Fruit fly (Drosophila melanogaster) whole organism, embryonic: Measurements from ENCODE around the gene CG5376.

Experiments
- Abd-B ChIP-seq: fragments of 200-800 bp; sonication (Bioruptor generic); optimal IDR thresholded peaks from 2 replicates; lab custom pipeline; 2018; ENCODE audit warnings: missing biosample characterization, mild to moderate bottlenecking, missing genetic modification characterization, moderate library complexity
- Atf6 ChIP-seq: fragments of 200-800 bp; sonication (Bioruptor generic); IDR thresholded peaks from 2 replicates; pipeline ENCODE4 v1.3.6; 2022; ENCODE audit warnings: missing biosample characterization, missing genetic modification characterization
- BEAF-32 ChIP-seq: fragments of 200-800 bp; sonication (Bioruptor generic); optimal IDR thresholded peaks from 3 replicates; lab custom pipeline; 2017; ENCODE audit warnings: missing biosample characterization, missing genetic modification characterization, mild to moderate bottlenecking, moderate library complexity, missing genetic modification reagents
- CG10274 ChIP-seq: fragments of 200-800 bp; sonication (Bioruptor generic); optimal IDR thresholded peaks from 3 replicates; lab custom pipeline; 2017; ENCODE audit warnings: missing biosample characterization, mild to moderate bottlenecking, missing genetic modification characterization
- CG10431 ChIP-seq: fragments of 200-800 bp; sonication (Bioruptor generic); optimal IDR thresholded peaks from 3 replicates; lab custom pipeline; 2018; ENCODE audit warnings: missing biosample characterization, mild to moderate bottlenecking, missing genetic modification characterization
- CG10462 ChIP-seq: fragments of 200-800 bp; sonication (Bioruptor generic); optimal IDR thresholded peaks from 2 replicates; lab custom pipeline; 2016; ENCODE audit warnings: missing biosample characterization, missing genetic modification characterization
- CG10565 ChIP-seq: fragments of 200-800 bp; sonication (Bioruptor generic); optimal IDR thresholded peaks from 3 replicates; lab custom pipeline; 2016; ENCODE audit warnings: missing biosample characterization, mild to moderate bottlenecking, missing genetic modification characterization
- CG11560 ChIP-seq: fragments of 200-800 bp; sonication (Bioruptor generic); IDR thresholded peaks from 3 replicates; pipeline ENCODE4 v1.3.6; 2022; ENCODE audit warnings: missing biosample characterization, missing genetic modification characterization
- CG13894 ChIP-seq: fragments of 200-800 bp; sonication (Bioruptor generic); optimal IDR thresholded peaks from 3 replicates; lab custom pipeline; 2018; ENCODE audit warnings: missing biosample characterization, mild to moderate bottlenecking, missing genetic modification characterization, moderate library complexity
- CG14965 ChIP-seq: fragments of 200-800 bp; sonication (Bioruptor generic); optimal IDR thresholded peaks from 2 replicates; lab custom pipeline; 2016; ENCODE audit warnings: missing biosample characterization, missing genetic modification characterization, borderline replicate concordance
- CG15011 ChIP-seq: fragments of 200-800 bp; sonication (Bioruptor generic); optimal IDR thresholded peaks from 3 replicates; lab custom pipeline; 2018; ENCODE audit warnings: missing biosample characterization, mild to moderate bottlenecking, missing genetic modification characterization
- CG16779 ChIP-seq: fragments of 200-800 bp; sonication (Bioruptor generic); IDR thresholded peaks from 2 replicates; pipeline ENCODE4 v1.3.6; 2022; ENCODE audit warnings: missing biosample characterization, missing genetic modification characterization
- CG16863 ChIP-seq: fragments of 200-800 bp; sonication (Bioruptor generic); optimal IDR thresholded peaks from 3 replicates; lab custom pipeline; 2016; ENCODE audit warnings: missing biosample characterization, missing genetic modification characterization
- CG17186 ChIP-seq: fragments of 200-800 bp; sonication (Bioruptor generic); optimal IDR thresholded peaks from 3 replicates; lab custom pipeline; 2017; ENCODE audit warnings: missing biosample characterization, missing genetic modification reagents, missing genetic modification characterization
- CG17359 ChIP-seq: fragments of 200-800 bp; sonication (Bioruptor generic); optimal IDR thresholded peaks from 3 replicates; lab custom pipeline; 2018; ENCODE audit warnings: missing biosample characterization, mild to moderate bottlenecking, missing genetic modification characterization, moderate library complexity
- CG17361 ChIP-seq: fragments of 200-800 bp; sonication (Bioruptor generic); IDR thresholded peaks from 3 replicates; pipeline ENCODE4 v1.3.6; 2022; ENCODE audit warnings: missing biosample characterization, missing genetic modification characterization
- CG1792 ChIP-seq: fragments of 200-800 bp; sonication (Bioruptor generic); optimal IDR thresholded peaks from 2 replicates; lab custom pipeline; 2016; ENCODE audit warnings: missing biosample characterization, missing genetic modification characterization
- CG18619 ChIP-seq: fragments of 200-800 bp; sonication (Bioruptor generic); optimal IDR thresholded peaks from 3 replicates; lab custom pipeline; 2017; ENCODE audit warnings: missing biosample characterization, mild to moderate bottlenecking, missing genetic modification characterization
- CG30020 ChIP-seq: fragments of 200-800 bp; optimal IDR thresholded peaks from 2 replicates; lab custom pipeline; 2019; ENCODE audit warnings: missing biosample characterization, mild to moderate bottlenecking, missing genetic modification characterization, moderate library complexity
- CG34422 ChIP-seq: fragments of 200-800 bp; sonication (Bioruptor generic); IDR thresholded peaks from 3 replicates; pipeline ENCODE4 v1.3.6; 2022; ENCODE audit warnings: missing biosample characterization, missing genetic modification characterization
- CG42726 ChIP-seq: fragments of 200-800 bp; sonication (Bioruptor generic); IDR thresholded peaks from 2 replicates; pipeline ENCODE4 v1.3.6; 2022; ENCODE audit warnings: missing biosample characterization, missing genetic modification characterization; ENCODE audit not compliant: partially characterized antibody
- CG4424 ChIP-seq: fragments of 200-800 bp; sonication (Bioruptor generic); optimal IDR thresholded peaks from 3 replicates; lab custom pipeline; 2016; ENCODE audit warnings: missing biosample characterization, missing genetic modification characterization
- CG6175 ChIP-seq: fragments of 200-800 bp; sonication (Bioruptor generic); IDR thresholded peaks from 3 replicates; pipeline ENCODE4 v1.3.6; 2022; ENCODE audit warnings: missing biosample characterization, missing genetic modification characterization
- CG6813 ChIP-seq: fragments of 200-800 bp; sonication (Bioruptor generic); optimal IDR thresholded peaks from 2 replicates; lab custom pipeline; 2017; ENCODE audit warnings: missing biosample characterization, missing genetic modification characterization, mild to moderate bottlenecking, moderate library complexity, missing genetic modification reagents
- CG7786 ChIP-seq: fragments of 200-800 bp; sonication (Bioruptor generic); optimal IDR thresholded peaks from 2 replicates; lab custom pipeline; 2016; ENCODE audit warnings: missing biosample characterization, missing genetic modification characterization
- CG9437 ChIP-seq: fragments of 200-800 bp; sonication (Bioruptor generic); optimal IDR thresholded peaks from 2 replicates; lab custom pipeline; 2018; ENCODE audit warnings: missing biosample characterization, mild to moderate bottlenecking, missing genetic modification characterization
- Hsf ChIP-seq: fragments of 200-800 bp; sonication (Bioruptor generic); optimal IDR thresholded peaks from 3 replicates; lab custom pipeline; 2016; ENCODE audit warnings: missing biosample characterization, missing genetic modification characterization
- MBD-R2 ChIP-seq: fragments of 200-800 bp; sonication (Bioruptor generic); IDR thresholded peaks from 2 replicates; pipeline ENCODE4 v1.3.6; 2022; ENCODE audit warnings: missing biosample characterization, missing genetic modification characterization
- Rx ChIP-seq: fragments of 200-800 bp; sonication (Bioruptor generic); IDR thresholded peaks from 2 replicates; pipeline ENCODE4 v1.3.6; 2022; ENCODE audit warnings: missing biosample characterization, missing genetic modification characterization
- Stat92E ChIP-seq, 3 experiments: fragments of >200 bp in 2 of 3; fragments of 200-800 bp in 1 of 3; sonication (Bioruptor generic) in 1 of 3; optimal IDR thresholded peaks; 2 replicates each; lab custom pipeline; 2017 to 2019; ENCODE audit warnings: missing biosample characterization in 3 of 3, missing genetic modification characterization in 3 of 3, mild to moderate bottlenecking in 1 of 3, moderate library complexity in 1 of 3
- YL-1 ChIP-seq: fragments of 200-800 bp; sonication (Bioruptor generic); optimal IDR thresholded peaks from 3 replicates; lab custom pipeline; 2017; ENCODE audit warnings: missing biosample characterization, mild to moderate bottlenecking, missing genetic modification characterization
- ase ChIP-seq: fragments of 200-800 bp; sonication (Bioruptor generic); IDR thresholded peaks from 3 replicates; pipeline ENCODE4 v1.3.6; 2022; ENCODE audit warnings: missing biosample characterization, missing genetic modification characterization
- bcd ChIP-seq: fragments of 200-800 bp; sonication (Bioruptor generic); optimal IDR thresholded peaks from 2 replicates; lab custom pipeline; 2017; ENCODE audit warnings: missing biosample characterization, mild to moderate bottlenecking, missing genetic modification characterization
- bigmax ChIP-seq: fragments of 200-800 bp; sonication (Bioruptor generic); optimal IDR thresholded peaks from 2 replicates; lab custom pipeline; 2018; ENCODE audit warnings: missing biosample characterization, mild to moderate bottlenecking, missing genetic modification characterization
- da ChIP-seq: fragments of 200-800 bp; sonication (Bioruptor generic); optimal IDR thresholded peaks from 2 replicates; lab custom pipeline; 2016; ENCODE audit warnings: missing biosample characterization, missing genetic modification characterization
- dpn ChIP-seq, 2 experiments: fragments of 200-800 bp; sonication (Bioruptor generic); optimal IDR thresholded peaks; 3 replicates each; lab custom pipeline; 2016; ENCODE audit warnings: missing biosample characterization in 2 of 2, missing genetic modification characterization in 2 of 2
- esg ChIP-seq: fragments of 200-800 bp; sonication (Bioruptor generic); conservative IDR thresholded peaks from 2 replicates; pipeline ENCODE4 v1.3.6; 2022; ENCODE audit warnings: missing biosample characterization, missing genetic modification characterization
- fd3F ChIP-seq: fragments of 200-800 bp; sonication (Bioruptor generic); optimal IDR thresholded peaks from 2 replicates; lab custom pipeline; 2018; ENCODE audit warnings: missing biosample characterization, mild to moderate bottlenecking, missing genetic modification characterization, moderate library complexity
- fru ChIP-seq: fragments of >200 bp; optimal IDR thresholded peaks from 2 replicates; lab custom pipeline; 2017
- gfzf ChIP-seq: fragments of 200-800 bp; sonication (Bioruptor generic); optimal IDR thresholded peaks from 2 replicates; lab custom pipeline; 2016; ENCODE audit warnings: missing biosample characterization, mild to moderate bottlenecking, missing genetic modification characterization, moderate library complexity
- hth ChIP-seq: fragments of >200 bp; optimal IDR thresholded peaks from 2 replicates; lab custom pipeline; 2017; ENCODE audit warnings: inconsistent platforms
- lilli ChIP-seq: fragments of 200-800 bp; sonication (Bioruptor generic); optimal IDR thresholded peaks from 3 replicates; lab custom pipeline; 2016; ENCODE audit warnings: missing biosample characterization, missing genetic modification characterization
- mam ChIP-seq: fragments of 200-800 bp; sonication (Bioruptor generic); optimal IDR thresholded peaks from 3 replicates; lab custom pipeline; 2016; ENCODE audit warnings: missing biosample characterization, missing genetic modification characterization
- rib ChIP-seq: fragments of 200-800 bp; sonication (Bioruptor generic); IDR thresholded peaks from 2 replicates; pipeline ENCODE4 v1.3.6; 2022; ENCODE audit warnings: missing biosample characterization, missing genetic modification characterization
- sd ChIP-seq: fragments of 200-800 bp; sonication (Bioruptor generic); optimal IDR thresholded peaks from 3 replicates; lab custom pipeline; 2018; ENCODE audit warnings: missing biosample characterization, mild to moderate bottlenecking, missing genetic modification characterization, moderate library complexity
- sna ChIP-seq: fragments of 200-800 bp; sonication (Bioruptor generic); IDR thresholded peaks from 2 replicates; pipeline ENCODE4 v1.3.6; 2022; ENCODE audit warnings: missing biosample characterization, missing genetic modification characterization; ENCODE audit not compliant: partially characterized antibody
- stwl ChIP-seq: fragments of 200-800 bp; sonication (Bioruptor generic); optimal IDR thresholded peaks from 3 replicates; lab custom pipeline; 2018; ENCODE audit warnings: missing biosample characterization, mild to moderate bottlenecking, missing genetic modification characterization, moderate library complexity
- tap ChIP-seq: fragments of 200-800 bp; optimal IDR thresholded peaks from 3 replicates; lab custom pipeline; 2019; ENCODE audit warnings: missing biosample characterization, mild to moderate bottlenecking, missing genetic modification characterization, moderate library complexity
- wor ChIP-seq: fragments of 200-800 bp; sonication (Bioruptor generic); IDR thresholded peaks from 2 replicates; pipeline ENCODE4 v1.3.6; 2022; ENCODE audit warnings: missing biosample characterization, missing genetic modification characterization

Gene CG5376

DNA sequence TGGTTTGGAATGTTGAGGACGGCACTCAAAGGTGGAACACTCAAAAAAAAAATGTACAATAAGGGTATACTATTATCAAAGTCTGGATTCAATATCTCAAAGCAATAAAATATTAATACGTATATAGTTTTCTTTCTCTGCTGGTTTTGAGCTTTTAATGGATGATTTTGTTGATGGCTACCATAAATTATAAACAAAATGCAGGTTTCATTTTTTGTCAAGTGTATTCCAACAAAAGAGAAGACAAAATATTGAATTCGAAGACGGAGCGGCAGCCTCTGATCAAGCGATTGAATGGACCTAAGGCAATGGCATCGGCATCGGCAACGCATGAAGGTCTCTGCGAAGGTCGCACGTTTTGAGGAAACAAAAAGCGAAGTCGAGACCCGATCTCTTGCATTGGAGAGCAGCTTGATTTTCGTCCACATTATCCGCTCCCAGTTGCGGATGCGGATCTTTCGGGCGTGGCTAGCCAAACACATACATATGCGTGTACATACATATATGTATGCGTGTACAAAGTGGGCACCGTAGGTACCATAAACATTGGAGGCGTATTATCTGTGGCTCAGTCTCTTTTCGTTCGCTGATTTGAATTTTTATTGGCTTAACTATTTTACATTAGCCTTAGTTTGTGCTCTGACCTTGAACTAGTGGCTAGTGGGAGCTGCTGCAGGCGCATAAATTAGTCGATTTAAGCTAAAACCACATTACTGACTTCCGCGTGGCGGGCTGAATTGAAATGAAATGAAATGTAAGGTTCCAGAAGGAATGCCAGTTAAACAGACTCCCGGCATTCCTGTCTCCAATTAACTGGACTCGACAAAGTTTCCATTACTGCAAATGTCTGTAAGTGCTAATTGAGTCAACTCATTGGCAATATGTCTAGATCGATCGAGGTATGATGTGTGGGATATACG lies 48.0 kb upstream of the CG5376 start (continued):
- TF ChIP-seq Stat92E (GFP tag; optimal IDR thresholded peaks at IDR 0.05; lab: Kevin White, UChicago) (no peak), dpn (GFP tag; optimal IDR thresholded peaks at IDR 0.05; lab: Kevin White, UChicago) (peak; percentile 37 to 48), ase (GFP tag; lab: Robert Waterston, UW) (peak; percentile 54; the same call in 1 of the 3 replicates), CG42726 (GFP tag; lab: Robert Waterston, UW) (no peak), bcd (GFP tag; lab: Kevin White, UChicago) (peak; percentile 28), bigmax (GFP tag; lab: Kevin White, UChicago) (no peak), CG30020 (tag; lab: Kevin White, UChicago) (no peak), rib (GFP tag; lab: Robert Waterston, UW) (no peak), Hsf (peak; percentile 10), tap (peak; percentile 37), CG10274 (no peak), YL-1 (no peak), Abd-B (GFP tag; lab: Kevin White, UChicago) (peak; percentile 17), da (GFP tag; lab: Kevin White, UChicago) (no peak), CG15011 (no peak), CG14965 (no peak), CG16863 (GFP tag; lab: Kevin White, UChicago) (no peak), wor (GFP tag; lab: Robert Waterston, UW) (no peak), MBD-R2 (GFP tag; lab: Robert Waterston, UW) (no peak), Rx (GFP tag; lab: Robert Waterston, UW) (0 out of 2 replicates have a peak, but pooled peaks have one; percentile 5), CG10565 (GFP tag; lab: Kevin White, UChicago) (no peak), CG13894 (tag; lab: Kevin White, UChicago) (no peak), CG16779 (GFP tag; lab: Robert Waterston, UW) (no peak), hth (lab: Kevin White, UChicago) (no peak), fru (no peak), stwl (tag; lab: Kevin White, UChicago) (no peak), sna (no peak), CG9437 (GFP tag; lab: Kevin White, UChicago) (peak; percentile 11), CG17186 (GFP tag; lab: Kevin White, UChicago) (no peak), fd3F (GFP tag; lab: Kevin White, UChicago) (no peak), CG17359 (tag; lab: Kevin White, UChicago) (peak; percentile 59), sd (peak; percentile 86), gfzf (GFP tag; lab: Kevin White, UChicago) (no peak), CG1792 (GFP tag; lab: Kevin White, UChicago) (peak; percentile 11), lilli (GFP tag; lab: Kevin White, UChicago) (peak; percentile 31), CG17361 (GFP tag; lab: Robert Waterston, UW) (0 out of 3 replicates have a peak, but pooled peaks have one; percentile 49), mam (GFP tag; lab: Kevin White, UChicago) (no peak), CG11560 (tag; lab: Robert Waterston, UW) (no peak), CG6813 (GFP tag; lab: Kevin White, UChicago) (peak; percentile 27), CG18619 (GFP tag; lab: Kevin White, UChicago) (no peak), Atf6 (peak; percentile 32; the same call in 1 of the 2 replicates), CG34422 (no peak), esg (peak; percentile 38), CG6175 (GFP tag; lab: Robert Waterston, UW) (no peak), CG4424 (GFP tag; lab: Kevin White, UChicago) (no peak), CG7786 (GFP tag; lab: Kevin White, UChicago) (no peak), CG10431 (GFP tag; lab: Kevin White, UChicago) (no peak), CG10462 (GFP tag; lab: Kevin White, UChicago) (no peak), BEAF-32 (GFP tag; lab: Kevin White, UChicago) (no peak)
